Fruit fly (Drosophila melanogaster) whole organism: ENCODE results near the gene pzg.

ENCODE experiments used
- CG8478 ChIP-seq: fragments of >200 bp; optimal IDR thresholded peaks from 2 replicates; lab custom pipeline; 2018; ENCODE audit warnings: inconsistent platforms
- Dll ChIP-seq: fragments of >200 bp; optimal IDR thresholded peaks from 2 replicates; lab custom pipeline; 2017
- EcR ChIP-seq, 2 experiments: fragments of >200 bp; optimal IDR thresholded peaks; 2 replicates each; lab custom pipeline; 2017; ENCODE audit warnings: missing biosample characterization in 2 of 2, missing genetic modification characterization in 2 of 2, missing genetic modification reagents in 2 of 2
- pan ChIP-seq: fragments of >200 bp; optimal IDR thresholded peaks from 2 replicates; lab custom pipeline; 2017
- psq ChIP-seq: fragments of >200 bp; optimal IDR thresholded peaks from 2 replicates; lab custom pipeline; 2017
- usp ChIP-seq: fragments of >200 bp; optimal IDR thresholded peaks from 2 replicates; lab custom pipeline; 2017; ENCODE audit warnings: missing biosample characterization, missing genetic modification characterization, mixed read lengths

pzg gene

dm6 chr3L:21276296-21277257 is 9.3 kb upstream of the pzg start:
- TF ChIP-seq psq (lab: Kevin White, UChicago) (no peak), CG8478 (lab: Kevin White, UChicago) (no peak), usp (GFP tag; lab: Kevin White, UChicago) (no peak), EcR (GFP tag; optimal IDR thresholded peaks at IDR 0.05; lab: Kevin White, UChicago) (no peak), Dll (no peak), pan (lab: Kevin White, UChicago) (no peak)

dm6 chr3L:21277897-21278530 is 7.9 kb upstream of the pzg start:
- no peak for TF ChIP-seq Dll
- TF ChIP-seq CG8478 (lab: Kevin White, UChicago): no peak
- TF ChIP-seq usp (GFP tag; lab: Kevin White, UChicago): no peak
- TF ChIP-seq psq (lab: Kevin White, UChicago): no peak
- TF ChIP-seq pan (lab: Kevin White, UChicago): no peak
- no peak for TF ChIP-seq EcR (GFP tag; optimal IDR thresholded peaks at IDR 0.05; lab: Kevin White, UChicago)

DNA sequence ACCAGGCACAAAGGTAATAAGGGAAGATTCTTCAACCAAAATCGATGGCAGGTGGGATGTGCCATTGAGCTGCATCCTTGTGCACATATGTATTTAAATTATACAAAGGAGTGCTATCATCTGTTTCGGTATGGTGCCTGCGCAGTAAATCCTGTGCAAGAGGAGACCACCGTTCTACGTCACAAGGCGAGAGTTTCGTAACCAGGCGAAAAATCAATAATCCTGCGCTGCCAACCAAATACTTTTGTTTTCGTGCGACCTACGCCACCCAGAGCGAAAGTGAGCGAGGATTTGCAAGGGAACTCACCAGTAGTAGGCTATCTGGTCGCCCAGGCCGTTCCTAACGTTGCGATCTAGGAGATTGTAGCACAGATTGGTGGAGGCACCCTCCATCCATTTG is 6.7 kb upstream of the pzg start:
- TF ChIP-seq CG8478 (lab: Kevin White, UChicago) (no peak), pan (lab: Kevin White, UChicago) (no peak), EcR (GFP tag; optimal IDR thresholded peaks at IDR 0.05; lab: Kevin White, UChicago) (no peak), usp (GFP tag; lab: Kevin White, UChicago) (no peak), Dll (no peak), psq (lab: Kevin White, UChicago) (no peak)

- TF ChIP-seq pan (lab: Kevin White, UChicago) (no peak), CG8478 (lab: Kevin White, UChicago) (no peak), usp (GFP tag; lab: Kevin White, UChicago) (no peak), EcR (GFP tag; optimal IDR thresholded peaks at IDR 0.05; lab: Kevin White, UChicago) (no peak)
Measured at dm6 chr3L:21279876-21280566, 5.9 kb upstream of the pzg start, which contains the start of gene AcCoAS. Gene AcCoAS (minus strand): TSS chr3L:21280243.

DNA sequence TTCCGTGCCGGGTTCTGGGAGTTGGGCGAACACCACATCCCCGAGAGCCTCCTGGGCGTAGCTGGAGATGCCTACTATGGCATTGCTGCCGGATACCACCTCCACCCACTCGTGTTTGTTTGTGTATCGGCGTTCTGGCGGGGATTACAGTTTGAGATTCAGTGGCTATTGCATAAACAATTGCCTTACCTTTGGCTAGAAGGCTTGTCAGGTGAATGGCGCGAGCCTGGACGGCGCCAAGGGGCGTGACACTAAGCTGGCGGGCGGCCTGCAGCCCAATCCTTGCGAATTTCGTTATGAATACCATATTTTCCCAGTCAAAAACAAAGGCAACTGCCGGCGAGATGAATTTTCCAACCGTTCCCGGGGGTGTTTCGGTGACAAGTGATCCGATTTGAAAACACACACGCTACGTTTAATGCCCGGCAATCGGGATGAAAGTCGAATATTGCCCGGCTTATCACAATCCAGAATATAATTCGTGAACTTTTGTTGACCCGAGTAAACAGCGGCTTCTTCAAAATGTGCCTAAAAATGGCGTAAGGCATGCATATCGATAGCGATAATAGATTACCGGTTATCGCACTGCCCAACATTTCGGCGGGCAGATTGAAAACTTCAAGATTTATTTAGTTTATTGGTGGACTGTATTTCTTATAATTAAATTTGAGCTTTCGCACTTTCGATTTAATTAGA is 4.8 kb upstream of the pzg start, which contains the start of gene ppl:
ppl (minus strand) TSS at position 511 of the 696 bp plus-strand sequence.
- TF ChIP-seq psq (lab: Kevin White, UChicago) (no peak), EcR (GFP tag; optimal IDR thresholded peaks at IDR 0.05; lab: Kevin White, UChicago) (no peak), pan (lab: Kevin White, UChicago) (no peak), Dll (no peak), usp (GFP tag; lab: Kevin White, UChicago) (no peak)

dm6 chr3L:21281706-21282105 is 4.2 kb upstream of the pzg start:
- no peak for TF ChIP-seq psq (lab: Kevin White, UChicago)
- no peak for TF ChIP-seq usp (GFP tag; lab: Kevin White, UChicago)
- TF ChIP-seq Dll: no peak
- no peak for TF ChIP-seq EcR (GFP tag; optimal IDR thresholded peaks at IDR 0.05; lab: Kevin White, UChicago)
- no peak for TF ChIP-seq CG8478 (lab: Kevin White, UChicago)
- TF ChIP-seq pan (lab: Kevin White, UChicago): no peak

- TF ChIP-seq EcR (GFP tag; optimal IDR thresholded peaks at IDR 0.05; lab: Kevin White, UChicago) (no peak), pan (lab: Kevin White, UChicago) (no peak), usp (GFP tag; lab: Kevin White, UChicago) (no peak), CG8478 (lab: Kevin White, UChicago) (no peak), psq (lab: Kevin White, UChicago) (no peak), Dll (no peak)
Measured at dm6 chr3L:21282741-21283140, 3.2 kb upstream of the pzg start.

dm6 chr3L:21283795-21284194 is 2.1 kb upstream of the pzg start:
- no peak for TF ChIP-seq Dll
- TF ChIP-seq pan (lab: Kevin White, UChicago): no peak
- TF ChIP-seq usp (GFP tag; lab: Kevin White, UChicago): no peak
- no peak for TF ChIP-seq CG8478 (lab: Kevin White, UChicago)
- TF ChIP-seq EcR (GFP tag; optimal IDR thresholded peaks at IDR 0.05; lab: Kevin White, UChicago): no peak
- TF ChIP-seq psq (lab: Kevin White, UChicago): no peak

DNA sequence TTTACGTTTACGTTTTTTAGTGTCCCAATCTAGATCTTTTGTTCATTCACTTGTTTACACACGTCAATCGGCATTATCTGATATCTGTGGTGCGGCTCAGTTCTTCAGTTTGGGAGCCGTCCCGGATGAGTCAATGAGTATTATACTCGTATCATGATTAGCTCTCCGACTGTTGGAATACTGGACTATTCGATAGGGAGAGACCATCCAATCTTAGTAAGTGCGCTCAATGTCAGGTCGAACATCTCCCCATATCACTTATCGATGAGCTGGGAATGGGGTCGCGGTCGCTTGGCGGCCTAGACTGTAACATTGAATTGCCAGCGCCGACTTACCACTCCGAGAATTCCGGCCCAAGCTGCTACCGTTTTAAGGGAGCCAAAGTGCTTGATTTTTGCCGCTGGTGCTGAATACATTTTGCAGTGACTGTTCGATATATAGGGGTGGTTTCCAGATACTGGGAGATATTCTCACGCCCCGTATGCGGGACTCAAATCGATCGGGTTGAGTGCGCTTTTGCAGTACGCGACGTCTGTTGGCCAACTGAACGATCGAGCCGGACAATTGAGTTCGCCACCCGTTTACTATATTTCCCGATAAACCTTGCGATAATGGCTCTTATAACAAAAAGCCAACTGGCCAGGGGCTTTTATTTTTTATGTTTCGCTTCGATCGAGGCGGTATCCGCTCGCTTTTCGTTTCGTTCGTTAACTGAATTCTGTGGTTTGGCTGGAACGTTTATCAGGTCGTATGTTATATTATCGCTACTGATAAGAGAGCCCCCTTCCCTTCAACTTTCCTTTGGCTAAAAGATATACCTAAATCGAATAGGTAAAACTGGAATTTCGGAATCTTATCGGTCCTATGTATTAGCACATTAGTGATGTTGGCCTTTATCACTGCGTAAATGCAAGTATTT is 920 bp upstream of the pzg start:
- no peak for TF ChIP-seq psq (lab: Kevin White, UChicago)
- no peak for TF ChIP-seq Dll
- no peak for TF ChIP-seq CG8478 (lab: Kevin White, UChicago)
- no peak for TF ChIP-seq usp (GFP tag; lab: Kevin White, UChicago)
- no peak for TF ChIP-seq pan (lab: Kevin White, UChicago)
- no peak for TF ChIP-seq EcR (GFP tag; optimal IDR thresholded peaks at IDR 0.05; lab: Kevin White, UChicago)

- TF ChIP-seq psq (lab: Kevin White, UChicago) (no peak), EcR (GFP tag; optimal IDR thresholded peaks at IDR 0.05; lab: Kevin White, UChicago) (peak in 1 of 2 experiments; percentile 2)
Measured at dm6 chr3L:21290336-21290735, 4.4 kb downstream of the pzg start.
